Worm (Caenorhabditis elegans): ENCODE data around the gene F39F10.5.
"Not testable (repeated sequence)": the region's sequence is repeated elsewhere in the genome, so short reads cannot be mapped to it uniquely, and the experiment has no call there.

F39F10.5 gene

DNA sequence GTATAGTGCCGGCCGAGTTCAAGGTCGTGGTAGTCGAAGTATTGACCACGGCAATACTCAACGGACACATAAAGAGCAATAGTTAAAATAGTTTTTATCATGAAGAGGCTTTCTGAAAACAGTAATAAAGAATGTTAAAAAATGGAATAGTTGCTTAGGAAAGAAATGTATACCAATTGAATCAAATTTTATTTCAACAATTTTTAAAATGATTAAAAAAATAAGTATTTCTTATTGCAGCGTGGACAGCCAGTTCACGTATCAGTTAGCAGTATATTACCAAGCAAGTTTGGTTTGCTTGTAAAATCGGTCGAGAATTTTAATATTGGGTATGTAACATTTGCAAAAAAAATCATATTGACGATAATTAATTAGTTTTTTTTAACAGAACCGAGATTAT lies at the start of gene F39F10.5:
Gene F39F10.5 (minus strand): TSS at position 101 of the 400 bp plus-strand sequence.
- TF ChIP-seq sma-9 (GFP tag; optimal IDR thresholded peaks at IDR 0.05); sma-9 (tag; optimal IDR thresholded peaks at IDR 0.05); nhr-77 (tag; optimal IDR thresholded peaks at IDR 0.05); sem-4 (tag; optimal IDR thresholded peaks at IDR 0.05): not testable (repeated sequence)

- TF ChIP-seq unc-39 (tag; optimal IDR thresholded peaks at IDR 0.05): no peak
- no peak for TF ChIP-seq C34F6.9 (tag; optimal IDR thresholded peaks at IDR 0.05)
- TF ChIP-seq elt-1 (tag; optimal IDR thresholded peaks at IDR 0.05): no peak
- no peak for TF ChIP-seq skn-1 (tag; optimal IDR thresholded peaks at IDR 0.05)
- TF ChIP-seq crh-2 (tag; optimal IDR thresholded peaks at IDR 0.05): no peak
- no peak for TF ChIP-seq lin-39 (tag; optimal IDR thresholded peaks at IDR 0.05)
- TF ChIP-seq unc-55 (GFP tag; optimal IDR thresholded peaks at IDR 0.05): no peak
- no peak for TF ChIP-seq sem-4 (tag; optimal IDR thresholded peaks at IDR 0.05)
- TF ChIP-seq R02D3.7 (tag; optimal IDR thresholded peaks at IDR 0.05): no peak
Observed at ce11 chrX:16962640-16963039, 49.1 kb upstream of the F39F10.5 start.

ce11 chrX:16961387-16961786 lies 47.8 kb upstream of the F39F10.5 start:
- TF ChIP-seq peb-1 (tag; optimal IDR thresholded peaks at IDR 0.05): no peak
- peak; percentile 56 for TF ChIP-seq snpc-4 (tag; optimal IDR thresholded peaks at IDR 0.05)
- no peak for TF ChIP-seq ceh-82 (tag; optimal IDR thresholded peaks at IDR 0.05)
- TF ChIP-seq fos-1 (tag; optimal IDR thresholded peaks at IDR 0.05): peak; percentile 90
- TF ChIP-seq nhr-23 (tag; optimal IDR thresholded peaks at IDR 0.05): peak; percentile 64
- peak; percentile 5 for TF ChIP-seq ZK546.5 (tag; optimal IDR thresholded peaks at IDR 0.05)
- no peak for TF ChIP-seq nhr-11 (tag; optimal IDR thresholded peaks at IDR 0.05)
- TF ChIP-seq Y55F3AM.14 (GFP tag; optimal IDR thresholded peaks at IDR 0.05): peak; percentile 54
- TF ChIP-seq egl-27 (tag; optimal IDR thresholded peaks at IDR 0.05): peak; percentile 81
- TF ChIP-seq unc-62 (GFP tag; optimal IDR thresholded peaks at IDR 0.05): no peak
- TF ChIP-seq unc-55 (GFP tag; optimal IDR thresholded peaks at IDR 0.05): peak; percentile 95
- no peak for TF ChIP-seq skn-1 (tag; optimal IDR thresholded peaks at IDR 0.05)
- TF ChIP-seq aly-2 (tag; optimal IDR thresholded peaks at IDR 0.05): no peak
- peak; percentile 95 for TF ChIP-seq F13H6.1 (tag; optimal IDR thresholded peaks at IDR 0.05)
- peak; percentile 93 for TF ChIP-seq C34F6.9 (tag; optimal IDR thresholded peaks at IDR 0.05)
- peak; percentile 84 for TF ChIP-seq nhr-25 (tag; optimal IDR thresholded peaks at IDR 0.05)
- TF ChIP-seq nhr-12 (tag; optimal IDR thresholded peaks at IDR 0.05): no peak
- peak; percentile 83 for TF ChIP-seq blmp-1 (tag; optimal IDR thresholded peaks at IDR 0.05; ENCODE audit: insufficient read depth)
- peak; percentile 93 for TF ChIP-seq crh-2 (tag; optimal IDR thresholded peaks at IDR 0.05)
- TF ChIP-seq lin-11 (tag; optimal IDR thresholded peaks at IDR 0.05): peak; percentile 88
- TF ChIP-seq lsy-2 (tag; optimal IDR thresholded peaks at IDR 0.05): peak; percentile 48 to 80
- TF ChIP-seq elt-1 (tag; optimal IDR thresholded peaks at IDR 0.05): no peak
- no peak for TF ChIP-seq unc-39 (tag; optimal IDR thresholded peaks at IDR 0.05)
- no peak for TF ChIP-seq ama-1 (optimal IDR thresholded peaks at IDR 0.05)
- TF ChIP-seq mbf-1 (tag; optimal IDR thresholded peaks at IDR 0.05): no peak
- TF ChIP-seq nhr-237 (tag; optimal IDR thresholded peaks at IDR 0.05): no peak
- TF ChIP-seq ceh-16 (tag; optimal IDR thresholded peaks at IDR 0.05): no peak
- peak; percentile 91 for TF ChIP-seq sma-9 (GFP tag; optimal IDR thresholded peaks at IDR 0.05)
- no peak for TF ChIP-seq sma-9 (tag; optimal IDR thresholded peaks at IDR 0.05)
- TF ChIP-seq R02D3.7 (tag; optimal IDR thresholded peaks at IDR 0.05): no peak
- peak; percentile 95 for TF ChIP-seq sem-4 (tag; optimal IDR thresholded peaks at IDR 0.05)
- peak; percentile 77 for TF ChIP-seq nhr-6 (tag; optimal IDR thresholded peaks at IDR 0.05)
- TF ChIP-seq lin-13 (GFP tag; optimal IDR thresholded peaks at IDR 0.05): peak; percentile 86
- peak; percentile 52 for TF ChIP-seq mab-5 (tag; optimal IDR thresholded peaks at IDR 0.05)
- TF ChIP-seq elt-3 (tag; optimal IDR thresholded peaks at IDR 0.05): no peak
- TF ChIP-seq ztf-4 (tag; optimal IDR thresholded peaks at IDR 0.05): peak; percentile 78
- TF ChIP-seq mdl-1 (tag; optimal IDR thresholded peaks at IDR 0.05): peak; percentile 53 to 89
- no peak for TF ChIP-seq ztf-1 (GFP tag; conservative IDR thresholded peaks at IDR 0.05)
- TF ChIP-seq nhr-10 (tag; optimal IDR thresholded peaks at IDR 0.05): no peak
- peak; percentile 76 for TF ChIP-seq lin-39 (tag; optimal IDR thresholded peaks at IDR 0.05)
- TF ChIP-seq nhr-129 (tag; optimal IDR thresholded peaks at IDR 0.05): peak; percentile 96
- no peak for TF ChIP-seq nhr-77 (tag; optimal IDR thresholded peaks at IDR 0.05)
- TF ChIP-seq sma-3 (GFP tag; optimal IDR thresholded peaks at IDR 0.05): peak; percentile 73
- no peak for TF ChIP-seq alr-1 (tag; optimal IDR thresholded peaks at IDR 0.05)
- peak; percentile 79 for TF ChIP-seq nhr-21 (tag; optimal IDR thresholded peaks at IDR 0.05)
- TF ChIP-seq zag-1 (tag; optimal IDR thresholded peaks at IDR 0.05): peak; percentile 90
- TF ChIP-seq ztf-11 (tag; optimal IDR thresholded peaks at IDR 0.05): no peak
- no peak for TF ChIP-seq dmd-4 (tag; optimal IDR thresholded peaks at IDR 0.05)
- TF ChIP-seq gmeb-1 (tag; optimal IDR thresholded peaks at IDR 0.05): peak; percentile 65
